Worm (Caenorhabditis elegans) whole organism, mixed stage, embryonic: ENCODE results near the gene acr-12.

Experiments used
- M03D4.4 ChIP-seq: sonication (generic microtip); optimal IDR thresholded peaks from 2 replicates; lab custom pipeline; 2017; ENCODE audit warnings: mild to moderate bottlenecking, missing genetic modification characterization, missing compliant biosample characterization
- bed-3 ChIP-seq: fragments of 200-800 bp; sonication (Bioruptor generic); optimal IDR thresholded peaks from 3 replicates; lab custom pipeline; 2018; ENCODE audit warnings: mild to moderate bottlenecking, missing genetic modification characterization, moderate library complexity, missing compliant biosample characterization
- blmp-1 ChIP-seq: fragments of 150-350 bp; optimal IDR thresholded peaks from 2 replicates; lab custom pipeline; 2014; ENCODE audit warnings: missing biosample characterization, missing genetic modification characterization
- ceh-39 ChIP-seq: fragments of 150-350 bp; optimal IDR thresholded peaks from 2 replicates; lab custom pipeline; 2014; ENCODE audit warnings: missing biosample characterization, missing genetic modification characterization
- ceh-43 ChIP-seq: fragments of 200-800 bp; sonication (Bioruptor generic); optimal IDR thresholded peaks from 2 replicates; lab custom pipeline; 2018; ENCODE audit warnings: mild to moderate bottlenecking, missing genetic modification characterization, moderate library complexity, missing compliant biosample characterization
- ceh-83 ChIP-seq: fragments of 200-800 bp; sonication (Bioruptor generic); optimal IDR thresholded peaks from 2 replicates; lab custom pipeline; 2018; ENCODE audit warnings: mild to moderate bottlenecking, missing genetic modification characterization, missing compliant biosample characterization
- ces-1 ChIP-seq: fragments of 150-350 bp; optimal IDR thresholded peaks from 2 replicates; lab custom pipeline; 2014; ENCODE audit warnings: missing biosample characterization, missing genetic modification reagents, missing genetic modification characterization
- cnd-1 ChIP-seq: fragments of 200-800 bp; sonication (Bioruptor generic); optimal IDR thresholded peaks from 2 replicates; lab custom pipeline; 2018; ENCODE audit warnings: mild to moderate bottlenecking, missing genetic modification characterization, missing compliant biosample characterization
- drap-1 ChIP-seq: fragments of 200-800 bp; sonication (Bioruptor generic); optimal IDR thresholded peaks from 3 replicates; lab custom pipeline; 2018; ENCODE audit warnings: mild to moderate bottlenecking, missing genetic modification characterization, missing compliant biosample characterization
- elt-1 ChIP-seq: sonication (generic microtip); optimal IDR thresholded peaks from 2 replicates; lab custom pipeline; 2017; ENCODE audit warnings: missing genetic modification characterization, mild to moderate bottlenecking, missing compliant biosample characterization, antibody characterized with exemption, moderate library complexity, borderline replicate concordance; ENCODE audit not compliant: insufficient read depth
- elt-3 ChIP-seq: fragments of 150-350 bp; optimal IDR thresholded peaks from 2 replicates; lab custom pipeline; 2014; ENCODE audit warnings: missing biosample characterization, missing genetic modification characterization
- flh-1 ChIP-seq: fragments of 200-800 bp; sonication (Bioruptor generic); optimal IDR thresholded peaks from 2 replicates; lab custom pipeline; 2018; ENCODE audit warnings: mild to moderate bottlenecking, missing genetic modification characterization, moderate library complexity, missing compliant biosample characterization
- ham-2 ChIP-seq: fragments of 200-800 bp; sonication (Bioruptor generic); optimal IDR thresholded peaks from 2 replicates; lab custom pipeline; 2018; ENCODE audit warnings: mild to moderate bottlenecking, missing genetic modification characterization, missing compliant biosample characterization
- hlh-1 ChIP-seq: fragments of 150-350 bp; optimal IDR thresholded peaks from 2 replicates; lab custom pipeline; 2014; ENCODE audit warnings: missing biosample characterization, missing genetic modification reagents, missing genetic modification characterization
- lin-13 ChIP-seq: fragments of 150-350 bp; optimal IDR thresholded peaks from 2 replicates; lab custom pipeline; 2014; ENCODE audit warnings: missing biosample characterization, missing genetic modification characterization
- lin-32 ChIP-seq: fragments of 200-800 bp; sonication (Bioruptor generic); optimal IDR thresholded peaks from 2 replicates; lab custom pipeline; 2018; ENCODE audit warnings: mild to moderate bottlenecking, missing genetic modification characterization, missing compliant biosample characterization
- lsy-2 ChIP-seq: fragments of 150-350 bp; optimal IDR thresholded peaks from 2 replicates; lab custom pipeline; 2014; ENCODE audit warnings: missing biosample characterization, missing genetic modification characterization
- mab-5 ChIP-seq: fragments of 150-350 bp; optimal IDR thresholded peaks from 2 replicates; lab custom pipeline; 2014; ENCODE audit warnings: missing biosample characterization, missing genetic modification characterization
- mep-1 ChIP-seq: fragments of 150-350 bp; optimal IDR thresholded peaks from 2 replicates; lab custom pipeline; 2017; ENCODE audit warnings: missing biosample characterization, missing genetic modification reagents, missing genetic modification characterization, inconsistent platforms
- mls-2 ChIP-seq: sonication (generic microtip); optimal IDR thresholded peaks from 2 replicates; lab custom pipeline; 2016; ENCODE audit warnings: mild to moderate bottlenecking, missing genetic modification characterization, moderate library complexity, missing compliant biosample characterization
- nhr-12 ChIP-seq: fragments of 150-350 bp; optimal IDR thresholded peaks from 2 replicates; lab custom pipeline; 2014; ENCODE audit warnings: missing biosample characterization, missing genetic modification characterization
- nhr-2 ChIP-seq: fragments of 150-350 bp; optimal IDR thresholded peaks from 2 replicates; lab custom pipeline; 2014; ENCODE audit warnings: missing biosample characterization, missing genetic modification characterization
- nhr-237 ChIP-seq: fragments of 150-350 bp; optimal IDR thresholded peaks from 2 replicates; lab custom pipeline; 2014; ENCODE audit warnings: missing biosample characterization, missing genetic modification characterization
- nhr-28 ChIP-seq: fragments of 150-350 bp; optimal IDR thresholded peaks from 2 replicates; lab custom pipeline; 2014; ENCODE audit warnings: missing biosample characterization, missing genetic modification characterization
- nhr-76 ChIP-seq: sonication (generic microtip); optimal IDR thresholded peaks from 2 replicates; lab custom pipeline; 2017; ENCODE audit warnings: missing biosample characterization, missing genetic modification characterization
- pha-4 ChIP-seq: fragments of 150-350 bp; optimal IDR thresholded peaks from 2 replicates; lab custom pipeline; 2018; ENCODE audit warnings: missing biosample characterization, missing genetic modification reagents, missing genetic modification characterization
- sem-2 ChIP-seq: fragments of 200-800 bp; sonication (Bioruptor generic); optimal IDR thresholded peaks from 2 replicates; lab custom pipeline; 2018; ENCODE audit warnings: mild to moderate bottlenecking, missing genetic modification characterization, missing compliant biosample characterization
- snpc-4 ChIP-seq: fragments of 150-350 bp; optimal IDR thresholded peaks from 2 replicates; lab custom pipeline; 2014; ENCODE audit warnings: missing biosample characterization, missing genetic modification characterization
- sptf-1 ChIP-seq: sonication (generic microtip); optimal IDR thresholded peaks from 2 replicates; lab custom pipeline; 2017; ENCODE audit warnings: mild to moderate bottlenecking, missing genetic modification characterization, moderate library complexity, missing compliant biosample characterization
- tbx-8 ChIP-seq: fragments of 200-800 bp; sonication (Bioruptor generic); optimal IDR thresholded peaks from 2 replicates; lab custom pipeline; 2018; ENCODE audit warnings: mild to moderate bottlenecking, missing genetic modification characterization, moderate library complexity, missing compliant biosample characterization
- unc-120 ChIP-seq: sonication (generic microtip); optimal IDR thresholded peaks from 2 replicates; lab custom pipeline; 2017; ENCODE audit warnings: missing genetic modification characterization, missing compliant biosample characterization; ENCODE audit not compliant: poor library complexity, severe bottlenecking
- unc-39 ChIP-seq: fragments of 150-350 bp; optimal IDR thresholded peaks from 2 replicates; lab custom pipeline; 2014; ENCODE audit warnings: missing biosample characterization, missing genetic modification characterization
- unc-62 ChIP-seq: fragments of 150-350 bp; optimal IDR thresholded peaks from 2 replicates; lab custom pipeline; 2014; ENCODE audit warnings: missing biosample characterization, missing genetic modification reagents, missing genetic modification characterization
- zip-8 ChIP-seq: fragments of 150-350 bp; optimal IDR thresholded peaks from 2 replicates; lab custom pipeline; 2014; ENCODE audit warnings: missing biosample characterization, missing genetic modification characterization
- ztf-11 ChIP-seq: fragments of 150-350 bp; optimal IDR thresholded peaks from 2 replicates; lab custom pipeline; 2014; ENCODE audit warnings: missing biosample characterization, missing genetic modification characterization

The acr-12 gene

DNA sequence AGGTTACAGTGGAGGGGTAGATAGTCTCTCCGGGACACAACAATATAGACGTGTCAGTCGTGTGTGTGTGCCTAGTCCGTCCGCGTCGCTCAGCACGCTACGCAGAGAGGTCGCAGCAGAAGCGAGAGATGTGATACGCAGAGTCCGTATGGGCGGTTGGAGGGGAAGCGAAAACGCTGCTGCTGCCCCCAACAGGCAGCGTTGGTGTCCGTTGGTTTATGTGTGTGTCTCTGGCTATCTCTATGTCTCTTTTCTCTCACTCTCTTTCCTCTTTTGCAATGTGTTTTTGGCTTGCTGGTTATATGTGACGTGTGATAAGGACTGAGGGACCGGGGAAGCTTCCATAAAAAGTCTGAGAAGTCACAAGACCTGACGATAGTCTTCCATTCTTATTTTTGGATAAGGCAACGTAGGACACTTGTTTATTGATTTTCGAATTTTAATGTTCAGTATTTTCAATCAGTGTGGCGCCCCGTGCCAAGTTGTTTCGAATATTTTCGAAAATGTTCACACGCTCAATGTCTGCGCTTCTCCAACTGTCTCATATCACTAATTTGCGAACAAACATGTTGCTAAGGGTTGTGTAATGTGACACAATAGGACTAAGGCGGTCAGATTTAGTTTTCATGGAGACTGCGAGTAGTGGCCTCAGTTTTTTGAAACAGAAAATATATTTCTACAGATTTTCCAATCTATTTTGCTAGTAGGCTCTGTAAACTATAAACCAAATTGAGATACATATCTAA lies 5.1 kb upstream of the acr-12 start, which contains the start of gene pab-2:
TSS of gene pab-2 (minus strand) at position 69 of the 746 bp plus-strand sequence.
- TF ChIP-seq ztf-11 (tag; lab: Kevin White, UChicago) (peak; percentile 42), tbx-8 (GFP tag; lab: Kevin White, UChicago) (no peak), drap-1 (peak; percentile 57), nhr-28 (tag; lab: Kevin White, UChicago) (no peak), lin-13 (peak; percentile 31), ces-1 (GFP tag; lab: Kevin White, UChicago) (peak; percentile 38), cnd-1 (peak; percentile 41), unc-39 (tag; lab: Kevin White, UChicago) (no peak), ceh-39 (tag; lab: Kevin White, UChicago) (peak; percentile 21), blmp-1 (tag; lab: Kevin White, UChicago) (no peak), pha-4 (tag; lab: Kevin White, UChicago) (peak; percentile 86), nhr-76 (no peak), hlh-1 (peak; percentile 70), sptf-1 (tag; lab: Kevin White, UChicago) (peak; percentile 84), ceh-43 (GFP tag; lab: Kevin White, UChicago) (no peak), ham-2 (peak; percentile 97), mls-2 (tag; lab: Kevin White, UChicago) (peak; percentile 4), bed-3 (GFP tag; lab: Kevin White, UChicago) (no peak), mep-1 (tag; lab: Kevin White, UChicago) (peak; percentile 37), lsy-2 (peak; percentile 44), elt-3 (tag; lab: Kevin White, UChicago) (no peak), M03D4.4 (tag; lab: Kevin White, UChicago) (peak; percentile 66), snpc-4 (tag; lab: Kevin White, UChicago) (no peak), nhr-2 (peak; percentile 11), nhr-237 (tag; lab: Kevin White, UChicago) (peak; percentile 29), zip-8 (tag; lab: Kevin White, UChicago) (no peak), flh-1 (GFP tag; lab: Kevin White, UChicago) (no peak), elt-1 (tag; lab: Kevin White, UChicago) (no peak), lin-32 (GFP tag; lab: Kevin White, UChicago) (no peak), mab-5 (tag; lab: Kevin White, UChicago) (no peak), nhr-12 (no peak), ceh-83 (no peak), sem-2 (GFP tag; lab: Kevin White, UChicago) (no peak), unc-120 (tag; lab: Kevin White, UChicago) (peak; percentile 99), unc-62 (GFP tag; lab: Kevin White, UChicago) (peak; percentile 83)

DNA sequence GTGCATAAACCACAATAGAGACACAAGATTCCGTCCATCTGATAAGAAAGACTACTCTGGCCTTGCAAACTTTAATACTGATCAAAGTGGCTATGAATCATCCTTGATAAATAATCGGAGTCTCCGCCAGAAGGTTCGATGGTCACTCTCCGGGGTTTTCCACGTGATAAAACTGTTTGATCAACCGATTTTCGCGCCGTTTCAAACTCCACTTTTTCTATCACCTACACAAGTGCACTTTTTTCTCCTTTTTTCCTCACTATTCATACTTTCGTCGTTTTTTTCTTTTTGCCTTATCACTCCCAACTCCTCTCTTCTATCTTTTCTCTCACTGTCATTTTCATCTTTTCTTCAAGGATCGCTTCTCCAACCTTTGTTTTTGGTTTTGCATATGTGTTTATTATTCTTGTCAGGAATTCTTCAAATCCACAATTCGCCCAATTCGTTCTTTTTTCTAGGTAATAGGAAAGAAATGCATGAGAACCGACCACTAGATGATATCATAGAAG lies 4.0 kb upstream of the acr-12 start, which contains the start of gene F18H3.4:
TSS of gene F18H3.4 (plus strand) at position 459 of the 509 bp plus-strand sequence.
- TF ChIP-seq unc-62 (GFP tag; lab: Kevin White, UChicago) (no peak), elt-1 (tag; lab: Kevin White, UChicago) (peak; percentile 4), mep-1 (tag; lab: Kevin White, UChicago) (no peak), lin-13 (no peak)

ce11 chrX:13530015-13530778 lies 2.5 kb upstream of the acr-12 start:
- TF ChIP-seq elt-3 (tag; lab: Kevin White, UChicago) (no peak), ztf-11 (tag; lab: Kevin White, UChicago) (no peak), unc-62 (GFP tag; lab: Kevin White, UChicago) (no peak), ceh-43 (GFP tag; lab: Kevin White, UChicago) (no peak), elt-1 (tag; lab: Kevin White, UChicago) (no peak)
